Fruit fly (Drosophila melanogaster) whole organism, wandering third instar larva: ENCODE results near the gene CG42718.

ENCODE experiments used
- Abd-B ChIP-seq: fragments of >200 bp; optimal IDR thresholded peaks from 2 replicates; lab custom pipeline; 2017; ENCODE audit warnings: missing biosample characterization, missing genetic modification characterization
- CG32264 ChIP-seq: fragments of 200-800 bp; sonication (Bioruptor generic); optimal IDR thresholded peaks from 2 replicates; lab custom pipeline; 2016; ENCODE audit warnings: missing biosample characterization, missing genetic modification characterization
- CG9705 ChIP-seq: fragments of 200-800 bp; sonication (Bioruptor generic); optimal IDR thresholded peaks from 2 replicates; lab custom pipeline; 2018; ENCODE audit warnings: missing biosample characterization, mild to moderate bottlenecking, missing genetic modification characterization
- CrebA ChIP-seq: fragments of 200-800 bp; sonication (Bioruptor generic); optimal IDR thresholded peaks from 2 replicates; lab custom pipeline; 2016; ENCODE audit warnings: missing biosample characterization, mild to moderate bottlenecking, missing genetic modification characterization, borderline replicate concordance
- Dfd ChIP-seq: fragments of >200 bp; optimal IDR thresholded peaks from 2 replicates; lab custom pipeline; 2017; ENCODE audit warnings: missing biosample characterization, missing genetic modification characterization
- Dif ChIP-seq: fragments of 200-275, 200-300 bp; sonication (Bioruptor generic); optimal IDR thresholded peaks from 2 replicates; lab custom pipeline; 2018; ENCODE audit warnings: missing biosample characterization, missing genetic modification characterization; ENCODE audit not compliant: partially characterized antibody
- GATAd ChIP-seq: sonication (Bioruptor generic); optimal IDR thresholded peaks from 2 replicates; lab custom pipeline; 2016; ENCODE audit warnings: missing biosample characterization, missing genetic modification characterization
- Hr78 ChIP-seq: fragments of >200 bp; optimal IDR thresholded peaks from 2 replicates; lab custom pipeline; 2017; ENCODE audit warnings: missing biosample characterization, missing genetic modification characterization
- Hr83 ChIP-seq: fragments of 200-300 bp; sonication (Bioruptor generic); optimal IDR thresholded peaks from 2 replicates; lab custom pipeline; 2016; ENCODE audit warnings: missing biosample characterization, mild to moderate bottlenecking, missing genetic modification characterization, moderate library complexity; ENCODE audit not compliant: poor library complexity, severe bottlenecking
- Jra ChIP-seq: sonication (Bioruptor generic); optimal IDR thresholded peaks from 2 replicates; lab custom pipeline; 2016; ENCODE audit warnings: missing biosample characterization, missing genetic modification characterization
- Mio ChIP-seq: sonication (Bioruptor generic); optimal IDR thresholded peaks from 2 replicates; lab custom pipeline; 2016; ENCODE audit warnings: missing biosample characterization, missing genetic modification characterization
- Myc ChIP-seq: fragments of >200 bp; optimal IDR thresholded peaks from 2 replicates; lab custom pipeline; 2017
- N ChIP-seq: fragments of >200 bp; optimal IDR thresholded peaks from 2 replicates; lab custom pipeline; 2018; ENCODE audit warnings: missing biosample characterization, missing external identifiers, missing genetic modification characterization
- OdsH ChIP-seq: fragments of 200-800 bp; sonication (Bioruptor generic); optimal IDR thresholded peaks from 2 replicates; lab custom pipeline; 2016; ENCODE audit warnings: missing biosample characterization, mild to moderate bottlenecking, missing genetic modification characterization
- Sp1 ChIP-seq: fragments of 200-800 bp; sonication (Bioruptor generic); optimal IDR thresholded peaks from 3 replicates; lab custom pipeline; 2019; ENCODE audit warnings: missing biosample characterization, mild to moderate bottlenecking, missing genetic modification characterization, moderate library complexity
- Vsx2 ChIP-seq: fragments of 200-300, 225-300 bp; sonication (Bioruptor generic); optimal IDR thresholded peaks from 2 replicates; lab custom pipeline; 2018; ENCODE audit warnings: missing biosample characterization, missing genetic modification characterization; ENCODE audit not compliant: partially characterized antibody
- br ChIP-seq: fragments of 200-800 bp; sonication (Bioruptor generic); optimal IDR thresholded peaks from 2 replicates; lab custom pipeline; 2016; ENCODE audit warnings: missing biosample characterization, missing genetic modification characterization
- brk ChIP-seq: fragments of 200-800 bp; sonication (Bioruptor generic); optimal IDR thresholded peaks from 2 replicates; lab custom pipeline; 2016; ENCODE audit warnings: missing biosample characterization, mild to moderate bottlenecking, missing genetic modification characterization
- dl ChIP-seq, 2 experiments: fragments of 175-275, 200-275 bp in 1 of 2; fragments of 200-275 bp in 1 of 2; sonication (Bioruptor generic); optimal IDR thresholded peaks; lab custom pipeline; 2018; ENCODE audit warnings: mild to moderate bottlenecking in 2 of 2, missing biosample characterization in 2 of 2, missing genetic modification characterization in 2 of 2, moderate library complexity in 2 of 2; ENCODE audit not compliant: partially characterized antibody in 2 of 2, insufficient read depth in 1 of 2
- dmrt93B ChIP-seq: fragments of 200-800 bp; sonication (Bioruptor generic); optimal IDR thresholded peaks from 2 replicates; lab custom pipeline; 2018; ENCODE audit warnings: missing biosample characterization, mild to moderate bottlenecking, missing genetic modification characterization
- dsf ChIP-seq: sonication (Bioruptor generic); optimal IDR thresholded peaks from 2 replicates; lab custom pipeline; 2016; ENCODE audit warnings: missing biosample characterization, missing genetic modification characterization, borderline replicate concordance
- ey ChIP-seq: fragments of 200-800 bp; sonication (Bioruptor generic); optimal IDR thresholded peaks from 2 replicates; lab custom pipeline; 2016; ENCODE audit warnings: missing biosample characterization, missing genetic modification characterization
- fru ChIP-seq: fragments of 200-800 bp; sonication (Bioruptor generic); optimal IDR thresholded peaks from 3 replicates; lab custom pipeline; 2016; ENCODE audit warnings: missing biosample characterization, mild to moderate bottlenecking, missing genetic modification characterization
- h ChIP-seq: fragments of 200-800 bp; sonication (Bioruptor generic); optimal IDR thresholded peaks from 3 replicates; lab custom pipeline; 2016; ENCODE audit warnings: missing biosample characterization, mild to moderate bottlenecking, missing genetic modification characterization
- jim ChIP-seq: fragments of 175-275, 200-325 bp; sonication (Bioruptor generic); optimal IDR thresholded peaks from 2 replicates; lab custom pipeline; 2016; ENCODE audit warnings: missing biosample characterization, mild to moderate bottlenecking, missing genetic modification characterization
- lola ChIP-seq: fragments of >200 bp; optimal IDR thresholded peaks from 2 replicates; lab custom pipeline; 2017; ENCODE audit warnings: missing biosample characterization, missing genetic modification characterization
- pan ChIP-seq: fragments of >200 bp; optimal IDR thresholded peaks from 2 replicates; lab custom pipeline; 2017
- psq ChIP-seq: fragments of 200-800 bp; sonication (Bioruptor generic); optimal IDR thresholded peaks from 3 replicates; lab custom pipeline; 2017; ENCODE audit warnings: missing biosample characterization, mild to moderate bottlenecking, missing genetic modification characterization, moderate library complexity
- rgr ChIP-seq: fragments of 200-800 bp; sonication (Bioruptor generic); optimal IDR thresholded peaks from 3 replicates; lab custom pipeline; 2016; ENCODE audit warnings: missing biosample characterization, mild to moderate bottlenecking, missing genetic modification characterization
- sage ChIP-seq: fragments of 200-800 bp; sonication (Bioruptor generic); optimal IDR thresholded peaks from 2 replicates; lab custom pipeline; 2016; ENCODE audit warnings: missing biosample characterization, mild to moderate bottlenecking, missing genetic modification characterization
- sv ChIP-seq: fragments of 200-800 bp; sonication (Bioruptor generic); optimal IDR thresholded peaks from 3 replicates; lab custom pipeline; 2016; ENCODE audit warnings: missing biosample characterization, missing genetic modification characterization
- tai ChIP-seq: sonication (Bioruptor generic); optimal IDR thresholded peaks from 2 replicates; lab custom pipeline; 2016; ENCODE audit warnings: missing biosample characterization, missing genetic modification characterization
- usp ChIP-seq: fragments of >200 bp; optimal IDR thresholded peaks from 2 replicates; lab custom pipeline; 2017; ENCODE audit warnings: missing biosample characterization, missing genetic modification characterization

Gene CG42718

DNA sequence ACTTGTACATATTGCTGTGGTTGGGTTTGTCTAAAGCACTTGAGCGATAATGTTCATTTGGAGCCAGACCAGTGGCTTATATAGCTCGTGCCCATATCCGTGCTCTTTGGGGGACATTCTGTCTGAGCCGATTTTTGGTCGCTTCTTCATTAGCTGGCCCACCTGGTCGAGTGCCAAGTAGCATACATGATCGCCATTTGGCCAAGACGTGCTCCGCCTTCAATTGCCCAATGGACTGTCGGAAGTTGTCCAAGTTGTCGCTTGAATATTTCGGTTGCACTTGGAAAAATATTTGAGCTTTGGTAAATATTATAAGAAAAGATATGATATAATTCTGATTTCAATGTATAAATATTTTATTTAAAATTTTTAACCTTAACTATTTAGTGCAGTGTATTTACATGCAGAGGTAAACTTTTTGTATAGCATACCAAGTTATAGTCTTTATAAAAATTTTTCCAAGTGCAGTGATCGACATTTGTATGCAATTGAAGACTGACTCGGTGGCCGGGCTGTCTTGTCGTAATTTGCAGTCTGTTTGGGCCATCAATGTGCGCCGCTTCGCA lies 35.6 kb downstream of the CG42718 start, which contains the start of gene CG13047:
TSS of gene CG13047 (minus strand) at position 51 of the 566 bp plus-strand sequence.
- no peak for TF ChIP-seq h (GFP tag; lab: Kevin White, UChicago)

DNA sequence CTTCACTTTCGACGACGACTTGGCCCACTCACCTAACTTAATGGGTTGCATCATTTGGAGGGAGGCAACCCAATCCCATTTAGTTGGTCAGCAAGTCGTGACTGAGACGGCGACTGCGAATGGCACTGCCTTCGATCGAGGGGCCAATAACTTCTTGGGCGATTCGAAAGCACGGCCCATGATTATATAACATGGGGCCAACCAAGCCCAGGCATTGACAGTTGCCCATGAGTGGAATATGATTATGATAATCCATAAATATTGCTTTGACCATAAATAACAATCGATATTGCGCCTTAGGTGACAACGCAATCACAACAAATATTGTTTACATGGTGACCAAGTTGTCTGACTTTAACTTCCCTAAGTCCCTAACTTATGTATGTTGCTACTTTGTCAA lies 37.3 kb downstream of the CG42718 start, which contains the start of gene CG13048:
TSS of gene CG13048 (minus strand) at position 101 of the 400 bp plus-strand sequence.
- TF ChIP-seq sage (GFP tag; lab: Kevin White, UChicago) (no peak), Myc (lab: Kevin White, UChicago) (no peak), Abd-B (GFP tag; lab: Kevin White, UChicago) (no peak), Mio (GFP tag; lab: Kevin White, UChicago) (no peak), br (GFP tag; lab: Kevin White, UChicago) (no peak), CG9705 (GFP tag; lab: Kevin White, UChicago) (no peak), dmrt93B (GFP tag; lab: Kevin White, UChicago) (no peak)
- TF ChIP-seq, all 38 proteins: peak for 0

DNA sequence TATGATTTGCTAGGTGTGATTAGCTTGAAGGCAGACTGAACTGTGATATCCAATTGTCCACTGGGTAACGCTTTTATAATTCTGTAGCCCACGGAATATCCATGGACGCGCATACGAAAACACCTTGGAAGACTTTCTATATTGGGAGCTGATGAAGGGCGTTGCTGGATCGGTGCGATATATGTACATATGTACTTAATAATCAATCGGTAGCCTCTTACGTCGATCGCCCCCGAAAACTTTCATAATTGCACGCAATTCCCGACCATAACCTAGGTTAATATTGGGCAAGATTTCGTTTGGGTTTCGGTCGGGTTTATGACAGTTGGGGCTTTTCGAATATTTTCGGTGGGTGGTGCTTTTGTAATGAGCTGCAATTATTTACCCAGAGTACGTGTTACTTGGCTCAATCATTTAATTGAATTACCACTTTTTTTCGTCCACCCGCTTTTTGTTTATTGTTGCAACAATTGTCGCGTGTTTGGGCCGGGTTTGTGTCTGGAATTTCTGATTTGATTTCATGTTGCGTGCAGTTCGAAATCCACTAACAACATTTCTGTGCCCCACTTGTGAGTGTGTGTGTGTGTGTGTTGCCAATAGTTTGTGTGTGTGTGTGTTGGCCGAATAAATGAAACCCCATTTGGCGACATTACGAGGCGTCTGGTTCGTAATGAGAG lies 39.1 kb downstream of the CG42718 start, which contains the start of gene CG13049:
TSS of gene CG13049 (minus strand) at position 51 of the 677 bp plus-strand sequence.
- TF ChIP-seq Dfd (GFP tag; lab: Kevin White, UChicago) (peak; percentile 80), pan (lab: Kevin White, UChicago) (no peak)
- TF ChIP-seq, all 38 proteins: peak for 1

DNA sequence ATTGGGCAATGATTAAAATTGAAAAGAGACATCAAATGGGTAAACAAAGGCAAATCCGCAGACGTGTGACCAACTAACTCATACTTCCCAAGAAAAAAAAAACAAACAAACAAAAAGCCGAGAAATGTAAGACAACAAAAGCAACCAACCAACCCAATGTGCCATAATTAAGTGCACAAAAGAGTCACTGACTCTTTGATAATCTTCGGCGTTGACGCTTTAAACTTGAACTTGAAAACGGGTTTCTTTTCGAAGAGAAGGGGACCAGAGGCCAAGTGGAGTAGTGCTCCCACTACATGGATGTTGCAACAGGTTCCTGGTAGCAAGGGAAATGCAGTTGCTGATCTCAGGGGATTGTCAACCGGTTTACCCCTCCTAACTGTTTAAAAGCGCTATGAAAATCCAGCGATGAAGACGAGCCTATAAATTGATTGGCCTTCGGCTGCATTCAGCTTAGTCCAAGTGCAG lies 41.1 kb downstream of the CG42718 start, which contains the start of gene CG13064:
TSS of gene CG13064 (plus strand) at position 418 of the 468 bp plus-strand sequence.
- no peak for TF ChIP-seq Dfd (GFP tag; lab: Kevin White, UChicago)
- TF ChIP-seq pan (lab: Kevin White, UChicago), result no peak
- TF ChIP-seq Vsx2 (GFP tag; lab: Kevin White, UChicago), result peak; percentile 70
- TF ChIP-seq Dif (GFP tag; lab: Kevin White, UChicago), result no peak

dm6 chr3L:16279171-16279570 lies 41.9 kb downstream of the CG42718 start, which contains the start of gene CG13050:
Gene CG13050, minus strand, starts transcription at chr3L:16279271.
- no peak for TF ChIP-seq tai (GFP tag; lab: Kevin White, UChicago)
- no peak for TF ChIP-seq CrebA
- no peak for TF ChIP-seq fru (GFP tag; lab: Kevin White, UChicago)
- TF ChIP-seq rgr (GFP tag; lab: Kevin White, UChicago), result no peak
- no peak for TF ChIP-seq Sp1
- no peak for TF ChIP-seq OdsH (GFP tag; lab: Kevin White, UChicago)
- no peak for TF ChIP-seq N (GFP tag; lab: Kevin White, UChicago)
- no peak for TF ChIP-seq Dif (GFP tag; lab: Kevin White, UChicago)
- TF ChIP-seq dmrt93B (GFP tag; lab: Kevin White, UChicago), result no peak
- no peak for TF ChIP-seq jim (GFP tag; lab: Kevin White, UChicago)
- no peak for TF ChIP-seq Dfd (GFP tag; lab: Kevin White, UChicago)
- no peak for TF ChIP-seq CG32264 (GFP tag; lab: Kevin White, UChicago)
- no peak for TF ChIP-seq usp (GFP tag; lab: Kevin White, UChicago)
- no peak for TF ChIP-seq sage (GFP tag; lab: Kevin White, UChicago)
- TF ChIP-seq Mio (GFP tag; lab: Kevin White, UChicago), result no peak
- TF ChIP-seq ey (GFP tag; lab: Kevin White, UChicago), result no peak
- TF ChIP-seq pan (lab: Kevin White, UChicago), result no peak
- TF ChIP-seq lola (GFP tag; lab: Kevin White, UChicago), result no peak
- no peak for TF ChIP-seq Vsx2 (GFP tag; lab: Kevin White, UChicago)
- no peak for TF ChIP-seq GATAd (GFP tag; lab: Kevin White, UChicago)
- TF ChIP-seq, all 38 proteins: peak for 0

dm6 chr3L:16277135-16277534 lies 43.9 kb downstream of the CG42718 start, which contains the start of gene CG13065:
Gene CG13065, plus strand, starts transcription at chr3L:16277435.
- TF ChIP-seq dl (GFP tag; optimal IDR thresholded peaks at IDR 0.05; lab: Kevin White, UChicago; ENCODE audit: insufficient read depth in 1 of 2, partially characterized antibody in 2 of 2), result no peak
- TF ChIP-seq tai (GFP tag; lab: Kevin White, UChicago), result no peak
- TF ChIP-seq rgr (GFP tag; lab: Kevin White, UChicago), result no peak
- no peak for TF ChIP-seq Dfd (GFP tag; lab: Kevin White, UChicago)
- no peak for TF ChIP-seq Hr83 (GFP tag; lab: Kevin White, UChicago)
- no peak for TF ChIP-seq Jra (GFP tag; lab: Kevin White, UChicago)
- no peak for TF ChIP-seq dsf (GFP tag; lab: Kevin White, UChicago)
- no peak for TF ChIP-seq Hr78
- no peak for TF ChIP-seq Myc (lab: Kevin White, UChicago)
- no peak for TF ChIP-seq jim (GFP tag; lab: Kevin White, UChicago)
- no peak for TF ChIP-seq brk (GFP tag; lab: Kevin White, UChicago)
- TF ChIP-seq Vsx2 (GFP tag; lab: Kevin White, UChicago), result no peak
- TF ChIP-seq psq (GFP tag; lab: Kevin White, UChicago), result no peak
- TF ChIP-seq sv (GFP tag; lab: Kevin White, UChicago), result no peak
- TF ChIP-seq Dif (GFP tag; lab: Kevin White, UChicago), result no peak
- TF ChIP-seq CG9705 (GFP tag; lab: Kevin White, UChicago), result no peak
- TF ChIP-seq N (GFP tag; lab: Kevin White, UChicago), result no peak
